Worm (Caenorhabditis elegans) whole organism, young adult: ENCODE data around the gene F38A5.2.
A peak's percentile ranks its signal among the peaks of the same experiment; 100 is the strongest.
"Not testable (repeated sequence)": the region's sequence is repeated elsewhere in the genome, so short reads cannot be mapped to it uniquely, and the experiment has no call there.

Experiments
- B0261.1 ChIP-seq: sonication (generic microtip); optimal IDR thresholded peaks from 2 replicates; lab custom pipeline; 2016; ENCODE audit warnings: mild to moderate bottlenecking, missing genetic modification characterization, moderate library complexity, missing compliant biosample characterization
- B0336.3 ChIP-seq: fragments of 200-800 bp; sonication (Bioruptor generic); IDR thresholded peaks from 2 replicates; pipeline ENCODE4 v1.3.6; 2022; ENCODE audit warnings: missing genetic modification characterization, missing compliant biosample characterization
- C06A6.2 ChIP-seq: fragments of 200-800 bp; sonication (Bioruptor generic); conservative IDR thresholded peaks from 2 replicates; pipeline ENCODE4 v1.3.6; 2022; ENCODE audit warnings: missing genetic modification characterization, missing compliant biosample characterization
- F10E7.11 ChIP-seq: sonication (generic microtip); optimal IDR thresholded peaks from 2 replicates; lab custom pipeline; 2017; ENCODE audit warnings: mild to moderate bottlenecking, missing genetic modification characterization, moderate library complexity, missing compliant biosample characterization
- F23B12.7 ChIP-seq: sonication (generic microtip); optimal IDR thresholded peaks from 2 replicates; lab custom pipeline; 2017; ENCODE audit warnings: missing genetic modification characterization, mild to moderate bottlenecking, missing compliant biosample characterization, antibody characterized with exemption, moderate library complexity; ENCODE audit not compliant: insufficient read depth
- F49E8.2 ChIP-seq: sonication (generic microtip); optimal IDR thresholded peaks from 3 replicates; lab custom pipeline; 2017; ENCODE audit warnings: missing genetic modification characterization, mild to moderate bottlenecking, missing compliant biosample characterization, antibody characterized with exemption, moderate library complexity; ENCODE audit not compliant: insufficient read depth
- T07F8.4 ChIP-seq: sonication (generic microtip); optimal IDR thresholded peaks from 2 replicates; lab custom pipeline; 2016; ENCODE audit warnings: mild to moderate bottlenecking, missing genetic modification characterization, moderate library complexity, missing compliant biosample characterization
- Y95B8A.8 ChIP-seq: fragments of 200-800 bp; sonication (Bioruptor generic); IDR thresholded peaks from 2 replicates; pipeline ENCODE4 v1.3.6; 2022; ENCODE audit warnings: missing genetic modification reagents, missing genetic modification characterization, missing compliant biosample characterization
- athp-1 ChIP-seq: sonication (generic microtip); optimal IDR thresholded peaks from 2 replicates; lab custom pipeline; 2017; ENCODE audit warnings: mild to moderate bottlenecking, missing genetic modification characterization, missing compliant biosample characterization
- attf-6 ChIP-seq: fragments of 200-800 bp; sonication (Bioruptor generic); IDR thresholded peaks from 2 replicates; pipeline ENCODE4 v1.3.6; 2022; ENCODE audit warnings: missing genetic modification reagents, missing genetic modification characterization, missing compliant biosample characterization
- bed-1 ChIP-seq: fragments of 200-800 bp; sonication (Bioruptor generic); IDR thresholded peaks from 2 replicates; pipeline ENCODE4 v1.3.6; 2022; ENCODE audit warnings: missing genetic modification reagents, missing genetic modification characterization, missing compliant biosample characterization
- ccch-3 ChIP-seq: fragments of 200-800 bp; sonication (Bioruptor generic); optimal IDR thresholded peaks from 2 replicates; lab custom pipeline; 2018; ENCODE audit warnings: mild to moderate bottlenecking, missing genetic modification characterization, missing compliant biosample characterization
- ceh-79 ChIP-seq: sonication (generic microtip); optimal IDR thresholded peaks from 2 replicates; lab custom pipeline; 2017; ENCODE audit warnings: mild to moderate bottlenecking, missing genetic modification characterization, missing compliant biosample characterization
- dpff-1 ChIP-seq: sonication (generic microtip); optimal IDR thresholded peaks from 2 replicates; lab custom pipeline; 2017; ENCODE audit warnings: mild to moderate bottlenecking, missing genetic modification characterization, missing compliant biosample characterization
- gei-17 ChIP-seq: fragments of 200-800 bp; sonication (Bioruptor generic); optimal IDR thresholded peaks from 2 replicates; lab custom pipeline; 2018; ENCODE audit warnings: mild to moderate bottlenecking, missing genetic modification characterization, missing compliant biosample characterization
- hmg-1.2 ChIP-seq: fragments of 200-800 bp; sonication (Bioruptor generic); IDR thresholded peaks from 2 replicates; pipeline ENCODE4 v1.3.6; 2022; ENCODE audit warnings: missing genetic modification reagents, missing genetic modification characterization, missing compliant biosample characterization
- hrde-1 ChIP-seq: sonication (generic microtip); optimal IDR thresholded peaks from 2 replicates; lab custom pipeline; 2016; ENCODE audit warnings: missing genetic modification characterization, mild to moderate bottlenecking, missing compliant biosample characterization, moderate library complexity, missing genotype, missing genetic modification reagents, borderline replicate concordance
- lin-26 ChIP-seq: fragments of 200-800 bp; sonication (Bioruptor generic); IDR thresholded peaks from 2 replicates; pipeline ENCODE4 v1.3.6; 2022; ENCODE audit warnings: missing genetic modification reagents, missing genetic modification characterization, missing compliant biosample characterization
- lin-35 ChIP-seq, 3 experiments: fragments of 150-350 bp in 2 of 3; sonication (generic microtip) in 1 of 3; optimal IDR thresholded peaks; 2 replicates each; lab custom pipeline; 2014 to 2018; ENCODE audit warnings: missing biosample characterization in 3 of 3, missing genetic modification characterization in 3 of 3, missing genetic modification reagents in 3 of 3
- madf-3 ChIP-seq: fragments of 200-800 bp; sonication (Bioruptor generic); IDR thresholded peaks from 2 replicates; pipeline ENCODE4 v1.3.6; 2022; ENCODE audit warnings: missing genetic modification reagents, missing genetic modification characterization, missing compliant biosample characterization
- madf-6 ChIP-seq: fragments of 200-800 bp; sonication (Bioruptor generic); IDR thresholded peaks from 2 replicates; pipeline ENCODE4 v1.3.6; 2022; ENCODE audit warnings: missing genetic modification reagents, missing genetic modification characterization, missing compliant biosample characterization
- mel-28 ChIP-seq: sonication (generic microtip); optimal IDR thresholded peaks from 2 replicates; lab custom pipeline; 2016; ENCODE audit warnings: borderline replicate concordance, mild to moderate bottlenecking, missing genetic modification characterization, missing compliant biosample characterization
- nfyb-1 ChIP-seq: fragments of 200-800 bp; sonication (Bioruptor generic); IDR thresholded peaks from 2 replicates; pipeline ENCODE4 v1.3.6; 2022; ENCODE audit warnings: missing genetic modification reagents, missing genetic modification characterization, missing compliant biosample characterization
- nhr-179 ChIP-seq: sonication (generic microtip); optimal IDR thresholded peaks from 2 replicates; lab custom pipeline; 2016; ENCODE audit warnings: mild to moderate bottlenecking, missing genetic modification characterization, missing compliant biosample characterization
- nhr-80 ChIP-seq: sonication (generic microtip); optimal IDR thresholded peaks from 2 replicates; lab custom pipeline; 2016; ENCODE audit warnings: missing genetic modification characterization, missing compliant biosample characterization
- snpc-1.3 ChIP-seq: sonication (generic microtip); optimal IDR thresholded peaks from 2 replicates; lab custom pipeline; 2017; ENCODE audit warnings: missing genetic modification characterization, mild to moderate bottlenecking, missing compliant biosample characterization, antibody characterized with exemption, moderate library complexity, missing genotype, missing genetic modification reagents; ENCODE audit not compliant: insufficient read depth
- snpc-4 ChIP-seq, 5 experiments: fragments of 150-350 bp in 1 of 5; sonication (generic microtip) in 4 of 5; optimal IDR thresholded peaks; 2 replicates each; lab custom pipeline; 2014 to 2018; ENCODE audit warnings: missing genetic modification characterization in 5 of 5, missing biosample characterization in 3 of 5, antibody characterized with exemption in 2 of 5, mild to moderate bottlenecking in 2 of 5, missing compliant biosample characterization in 2 of 5, missing genotype in 2 of 5, moderate library complexity in 2 of 5, missing genetic modification reagents in 1 of 5
- somi-1 ChIP-seq: fragments of 200-800 bp; sonication (Bioruptor generic); optimal IDR thresholded peaks from 2 replicates; lab custom pipeline; 2018; ENCODE audit warnings: mild to moderate bottlenecking, missing genetic modification characterization, missing compliant biosample characterization
- tbx-9 ChIP-seq: sonication (generic microtip); optimal IDR thresholded peaks from 2 replicates; lab custom pipeline; 2016; ENCODE audit warnings: borderline replicate concordance, missing genetic modification characterization, inconsistent platforms, missing compliant biosample characterization
- xnd-1 ChIP-seq: sonication (generic microtip); optimal IDR thresholded peaks from 2 replicates; lab custom pipeline; 2016; ENCODE audit warnings: missing genotype, missing genetic modification reagents, missing genetic modification characterization, missing compliant biosample characterization
- ztf-3 ChIP-seq: fragments of 200-800 bp; sonication (Bioruptor generic); optimal IDR thresholded peaks from 2 replicates; lab custom pipeline; 2018; ENCODE audit warnings: mild to moderate bottlenecking, missing genetic modification characterization, missing compliant biosample characterization

Gene F38A5.2

DNA sequence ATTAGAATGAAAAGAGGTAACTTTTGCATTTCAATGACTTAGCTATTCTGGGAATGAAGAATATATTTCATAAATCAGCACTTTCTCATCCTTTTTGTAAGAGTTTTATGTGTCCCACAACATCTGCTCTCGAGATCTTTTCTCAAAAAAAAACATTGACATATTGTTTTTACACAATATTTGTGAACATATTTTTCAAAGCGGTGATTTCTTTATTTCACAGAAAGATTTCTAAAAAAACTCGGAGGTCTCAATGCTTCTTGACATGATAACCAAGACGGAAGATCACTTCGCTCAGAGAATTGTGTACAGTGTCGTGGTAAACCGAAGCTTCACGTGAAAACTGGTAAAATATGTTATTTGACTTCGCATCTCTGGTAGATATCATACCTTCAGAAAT is 10.7 kb upstream of the F38A5.2 start, which contains the start of gene F38A5.22:
Gene F38A5.22 (minus strand): TSS at position 29 of the 400 bp plus-strand sequence.
- TF ChIP-seq mel-28 (tag; lab: Kevin White, UChicago) = no peak
- no peak for TF ChIP-seq ztf-3
- no peak for TF ChIP-seq attf-6 (GFP tag; lab: Robert Waterston, UW)
- no peak for TF ChIP-seq B0261.1 (tag; lab: Kevin White, UChicago)
- no peak for TF ChIP-seq Y95B8A.8 (GFP tag; lab: Robert Waterston, UW)
- TF ChIP-seq T07F8.4 = no peak
- TF ChIP-seq somi-1 (GFP tag; lab: Kevin White, UChicago) = no peak
- TF ChIP-seq dpff-1 (tag; lab: Kevin White, UChicago) = no peak
- TF ChIP-seq xnd-1 (tag; lab: Kevin White, UChicago) = no peak

DNA sequence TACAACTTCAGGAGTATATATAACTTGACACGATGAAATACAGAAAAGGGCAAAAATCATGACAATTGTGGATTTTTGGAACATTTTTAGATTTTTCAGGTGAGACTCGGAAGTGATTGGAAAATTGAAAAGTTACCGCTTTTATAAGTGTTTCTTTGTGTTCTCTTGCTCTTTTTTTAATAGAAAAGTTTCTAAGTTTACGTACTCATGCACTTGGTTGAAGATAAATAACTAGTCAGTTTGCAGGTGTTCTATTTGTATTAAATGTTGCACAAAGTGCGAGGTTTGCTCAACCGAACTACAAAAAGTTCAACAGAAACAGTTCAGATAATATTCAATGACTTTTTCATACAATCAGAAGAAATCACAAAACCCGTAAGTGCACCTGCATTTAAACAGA is 9.7 kb upstream of the F38A5.2 start, which contains the start of gene nspb-3:
Gene nspb-3 (minus strand): TSS at position 101 of the 400 bp plus-strand sequence.
- not testable (repeated sequence) for TF ChIP-seq tbx-9, C06A6.2, athp-1

DNA sequence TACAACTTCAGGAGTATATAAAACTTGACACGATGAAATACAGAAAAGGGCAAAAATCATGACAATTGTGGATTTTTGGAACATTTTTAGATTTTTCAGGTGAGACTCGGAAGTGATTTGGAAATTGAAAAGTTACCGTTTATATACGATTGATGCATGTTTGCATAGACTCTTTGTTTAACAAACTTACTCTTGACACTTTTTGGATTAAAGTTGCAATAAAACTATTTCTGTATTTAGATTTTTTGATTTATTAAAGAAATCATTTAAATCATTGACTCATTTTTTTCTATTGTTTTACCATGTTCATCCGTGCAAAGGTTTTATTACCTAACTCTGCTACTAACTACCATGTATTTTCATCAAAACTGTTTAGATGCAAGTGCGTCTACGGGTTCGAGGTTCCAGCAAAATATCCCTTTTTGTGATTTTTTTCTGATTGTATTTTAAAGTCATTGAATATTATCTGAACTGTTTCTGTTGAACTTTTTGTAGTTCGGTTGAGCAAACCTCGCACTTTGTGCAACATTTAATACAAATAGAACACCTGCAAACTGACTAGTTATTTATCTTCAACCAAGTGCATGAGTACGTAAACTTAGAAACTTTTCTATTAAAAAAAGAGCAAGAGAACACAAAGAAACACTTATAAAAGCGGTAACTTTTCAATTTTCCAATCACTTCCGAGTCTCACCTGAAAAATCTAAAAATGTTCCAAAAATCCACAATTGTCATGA is 6.0 kb upstream of the F38A5.2 start, which contains the start of the genes nspb-1 and nspb-2:
Gene nspb-1 (minus strand): TSS at position 101 of the 737 bp plus-strand sequence.
Gene nspb-2 (plus strand): TSS at position 687 of the 737 bp plus-strand sequence.
- TF ChIP-seq gei-17 (GFP tag; lab: Kevin White, UChicago); bed-1 (GFP tag; lab: Robert Waterston, UW); nhr-179 (tag; lab: Kevin White, UChicago): not testable (repeated sequence)

DNA sequence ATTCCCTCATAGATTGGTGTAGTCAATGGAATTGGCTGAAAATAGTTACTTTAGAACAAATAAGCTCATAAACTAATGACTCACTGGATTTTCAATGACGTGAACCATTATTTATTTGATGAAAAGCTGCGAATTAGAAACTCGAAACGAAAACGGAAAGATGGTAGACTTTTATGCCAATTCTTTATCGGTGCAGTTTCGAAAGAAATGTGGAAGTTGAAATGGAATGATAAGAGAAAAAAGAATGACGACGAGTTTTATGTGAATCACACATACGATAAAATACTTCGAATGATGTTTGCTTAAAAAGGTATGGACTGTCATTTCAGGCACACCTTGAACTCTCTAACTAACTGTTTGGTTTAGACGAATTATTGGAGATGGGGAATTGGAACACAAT is 4.8 kb upstream of the F38A5.2 start, which contains the start of the genes lec-11 and irld-7:
Gene lec-11 (minus strand): TSS at position 126 of the 400 bp plus-strand sequence.
Gene irld-7 (plus strand): TSS at position 332 of the 400 bp plus-strand sequence.
- no peak for TF ChIP-seq F49E8.2 (tag; lab: Kevin White, UChicago)
- TF ChIP-seq nhr-80 (tag; lab: Kevin White, UChicago) = peak; percentile 69

DNA sequence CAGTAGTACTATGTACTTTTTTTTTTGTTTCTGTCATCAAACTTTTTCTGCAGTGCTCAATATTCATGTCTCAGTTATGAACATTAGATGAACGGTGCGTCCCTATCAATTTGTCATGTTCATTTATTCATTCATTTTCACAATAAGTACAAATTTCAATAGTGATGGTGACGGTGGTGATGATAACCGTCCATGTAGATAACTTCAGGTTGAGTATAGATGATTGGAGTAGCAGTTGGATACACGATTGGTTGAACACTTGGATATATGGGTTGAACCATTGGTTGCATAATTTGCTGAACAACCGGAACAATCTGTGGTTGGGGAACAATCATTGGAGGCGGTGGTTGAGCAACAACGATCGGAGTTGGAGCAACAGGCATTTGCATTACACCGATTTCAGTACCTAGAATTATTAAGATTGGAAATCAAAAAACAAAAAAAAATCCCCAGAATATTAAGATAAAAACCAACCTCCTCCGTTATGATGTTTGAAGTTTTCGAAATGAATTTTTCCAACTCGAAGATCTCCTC is 2.9 kb upstream of the F38A5.2 start:
- TF ChIP-seq hrde-1 (peak; percentile 65), ccch-3 (GFP tag; lab: Kevin White, UChicago) (no peak), nfyb-1 (no peak), lin-35 (GFP tag; optimal IDR thresholded peaks at IDR 0.05; lab: Kevin White, UChicago) (peak in 1 of 3 experiments; percentile 21), hmg-1.2 (0 out of 2 replicates have a peak, but pooled peaks have one; percentile 7), C06A6.2 (no peak), lin-26 (GFP tag; lab: Robert Waterston, UW) (0 out of 2 replicates have a peak, but pooled peaks have one; percentile 51), B0336.3 (GFP tag; lab: Robert Waterston, UW) (peak; percentile 51; the same call in 1 of the 2 replicates), madf-6 (GFP tag; lab: Robert Waterston, UW) (0 out of 2 replicates have a peak, but pooled peaks have one; percentile 32), ztf-3 (no peak), snpc-4 (GFP tag; optimal IDR thresholded peaks at IDR 0.05; lab: Kevin White, UChicago) (no peak), snpc-4 (tag; optimal IDR thresholded peaks at IDR 0.05; lab: Kevin White, UChicago) (peak in 1 of 4 experiments; percentile 61), ceh-79 (tag; lab: Kevin White, UChicago) (no peak), F23B12.7 (tag; lab: Kevin White, UChicago) (no peak), F10E7.11 (no peak), snpc-1.3 (tag; lab: Kevin White, UChicago) (no peak), madf-3 (GFP tag; lab: Robert Waterston, UW) (0 out of 2 replicates have a peak, but pooled peaks have one; percentile 45), dpff-1 (tag; lab: Kevin White, UChicago) (peak; percentile 14)
